Worm (Caenorhabditis elegans) whole organism, young adult: Measurements from ENCODE around the gene srd-50.

ENCODE experiments used
- Y53G8AR.9 ChIP-seq: fragments of 200-800 bp; sonication (Bioruptor generic); conservative IDR thresholded peaks from 2 replicates; pipeline ENCODE4 v1.3.6; 2022; ENCODE audit warnings: missing genetic modification reagents, missing genetic modification characterization, missing compliant biosample characterization
- ZK185.1 ChIP-seq: sonication (generic microtip); optimal IDR thresholded peaks from 2 replicates; lab custom pipeline; 2016; ENCODE audit warnings: mild to moderate bottlenecking, missing genetic modification characterization, missing compliant biosample characterization; ENCODE audit not compliant: poor library complexity, severe bottlenecking
- ama-1 ChIP-seq, 3 experiments: fragments of 150-350 bp in 1 of 3; sonication (generic microtip) in 2 of 3; optimal IDR thresholded peaks; 2 replicates each; lab custom pipeline; 2014 to 2018; ENCODE audit warnings: missing biosample characterization in 2 of 3, missing genetic modification characterization in 2 of 3, missing genetic modification reagents in 2 of 3
- ceh-27 ChIP-seq: fragments of 200-800 bp; sonication (Bioruptor generic); optimal IDR thresholded peaks from 2 replicates; lab custom pipeline; 2018; ENCODE audit warnings: mild to moderate bottlenecking, missing genetic modification characterization, moderate library complexity, missing compliant biosample characterization
- dpl-1 ChIP-seq: fragments of 150-350 bp; optimal IDR thresholded peaks from 2 replicates; lab custom pipeline; 2014; ENCODE audit warnings: missing biosample characterization, missing genetic modification reagents, missing genetic modification characterization
- madf-10 ChIP-seq: sonication (generic microtip); optimal IDR thresholded peaks from 2 replicates; lab custom pipeline; 2016; ENCODE audit warnings: mild to moderate bottlenecking, missing genetic modification characterization, missing compliant biosample characterization
- snpc-4 ChIP-seq, 5 experiments: fragments of 150-350 bp in 1 of 5; sonication (generic microtip) in 4 of 5; optimal IDR thresholded peaks; 2 replicates each; lab custom pipeline; 2014 to 2018; ENCODE audit warnings: missing genetic modification characterization in 5 of 5, missing biosample characterization in 3 of 5, antibody characterized with exemption in 2 of 5, mild to moderate bottlenecking in 2 of 5, missing compliant biosample characterization in 2 of 5, missing genotype in 2 of 5, moderate library complexity in 2 of 5, missing genetic modification reagents in 1 of 5
- unc-62 ChIP-seq: fragments of 150-350 bp; optimal IDR thresholded peaks from 2 replicates; lab custom pipeline; 2014; ENCODE audit warnings: missing biosample characterization, missing genetic modification reagents, missing genetic modification characterization
- zim-3 ChIP-seq: sonication (generic microtip); optimal IDR thresholded peaks from 2 replicates; lab custom pipeline; 2017; ENCODE audit warnings: mild to moderate bottlenecking, missing genetic modification characterization, moderate library complexity, missing compliant biosample characterization
- ztf-18 ChIP-seq: sonication (generic microtip); optimal IDR thresholded peaks from 2 replicates; lab custom pipeline; 2016; ENCODE audit warnings: missing genotype, mild to moderate bottlenecking, missing genetic modification characterization, missing compliant biosample characterization

DNA sequence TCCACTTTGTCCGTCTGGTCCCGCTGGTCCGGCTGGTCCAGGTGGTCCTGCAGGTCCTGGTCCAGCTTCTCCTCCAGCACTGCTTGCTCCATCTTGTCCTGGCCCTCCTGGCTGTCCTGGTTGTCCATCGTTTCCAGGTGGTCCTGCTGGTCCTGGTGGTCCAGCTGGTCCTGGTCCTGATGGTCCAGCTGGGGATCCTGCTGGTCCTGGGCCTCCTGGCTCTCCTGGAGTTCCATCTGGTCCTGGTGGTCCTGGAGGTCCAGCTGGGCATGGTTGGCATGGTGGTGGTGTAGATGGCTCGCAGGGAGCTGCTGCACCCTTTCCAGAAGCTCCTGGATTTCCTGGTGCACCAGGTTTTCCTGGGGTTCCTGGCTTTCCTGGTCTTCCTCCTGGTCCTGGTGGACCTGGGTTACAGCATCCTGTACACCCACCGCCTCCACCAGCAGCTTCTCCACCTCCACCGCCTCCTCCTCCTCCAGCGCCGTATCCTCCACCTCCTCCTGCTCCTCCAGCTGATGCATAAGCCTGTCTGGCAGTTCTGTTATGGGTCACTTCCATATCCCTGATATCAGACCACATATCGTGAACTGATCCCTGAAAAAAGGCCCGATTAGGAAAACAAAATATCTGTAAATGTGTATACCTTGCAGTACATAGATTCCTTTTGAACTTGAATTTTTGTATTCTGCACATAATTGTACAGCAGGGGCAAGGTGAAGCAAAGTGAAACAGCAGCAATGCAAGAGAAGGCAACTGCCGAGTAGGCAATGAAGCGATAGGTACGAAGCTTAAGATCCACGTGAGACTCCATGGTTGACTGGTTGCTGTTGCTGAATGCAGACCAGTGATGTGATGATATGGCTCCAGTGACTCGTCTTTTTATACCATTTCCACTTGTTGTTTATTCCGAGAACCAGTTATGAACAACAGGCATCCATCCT, 14.4 kb downstream of the srd-50 start, which contains the start of gene col-183:
- no peak for TF ChIP-seq snpc-4 (GFP tag; optimal IDR thresholded peaks at IDR 0.05; lab: Kevin White, UChicago)
- TF ChIP-seq snpc-4 (tag; optimal IDR thresholded peaks at IDR 0.05; lab: Kevin White, UChicago): no peak
- TF ChIP-seq zim-3: no peak
- TF ChIP-seq ztf-18 (tag; lab: Kevin White, UChicago): no peak
- no peak for TF ChIP-seq madf-10 (tag; lab: Kevin White, UChicago)
- TF ChIP-seq Y53G8AR.9: no peak
- TF ChIP-seq ZK185.1 (tag; lab: Kevin White, UChicago): no peak
- TF ChIP-seq unc-62 (GFP tag; lab: Kevin White, UChicago): no peak
- TF ChIP-seq ama-1 (optimal IDR thresholded peaks at IDR 0.05; lab: Kevin White, UChicago): no peak
- no peak for TF ChIP-seq ama-1 (GFP tag; optimal IDR thresholded peaks at IDR 0.05; lab: Kevin White, UChicago)
- TF ChIP-seq ceh-27 (GFP tag; lab: Kevin White, UChicago): no peak
- no peak for TF ChIP-seq dpl-1 (GFP tag; lab: Kevin White, UChicago)
